Fruit fly (Drosophila melanogaster) whole organism, embryonic: Measurements from ENCODE around the gene kni.

Experiments
- Ada2b ChIP-seq: fragments of 200-800 bp; sonication (Bioruptor generic); IDR thresholded peaks from 2 replicates; pipeline ENCODE4 v1.3.6; 2022; ENCODE audit warnings: missing biosample characterization, missing genetic modification characterization
- Antp ChIP-seq: fragments of 200-800 bp; sonication (Bioruptor generic); optimal IDR thresholded peaks from 3 replicates; lab custom pipeline; 2016; ENCODE audit warnings: missing biosample characterization, missing genetic modification characterization
- Atf3 ChIP-seq: fragments of 200-800 bp; sonication (Bioruptor generic); optimal IDR thresholded peaks from 3 replicates; lab custom pipeline; 2016; ENCODE audit warnings: missing biosample characterization, missing genetic modification characterization
- Atf6 ChIP-seq: fragments of 200-800 bp; sonication (Bioruptor generic); IDR thresholded peaks from 2 replicates; pipeline ENCODE4 v1.3.6; 2022; ENCODE audit warnings: missing biosample characterization, missing genetic modification characterization
- CG10979 ChIP-seq: fragments of 200-800 bp; sonication (Bioruptor generic); optimal IDR thresholded peaks from 2 replicates; lab custom pipeline; 2018; ENCODE audit warnings: missing biosample characterization, mild to moderate bottlenecking, missing genetic modification characterization, moderate library complexity
- CG11504 ChIP-seq: fragments of 200-800 bp; sonication (Bioruptor generic); optimal IDR thresholded peaks from 3 replicates; lab custom pipeline; 2019; ENCODE audit warnings: missing biosample characterization, mild to moderate bottlenecking, missing genetic modification characterization, moderate library complexity
- CG12219 ChIP-seq: fragments of 200-800 bp; sonication (Bioruptor generic); optimal IDR thresholded peaks from 3 replicates; lab custom pipeline; 2018; ENCODE audit warnings: missing biosample characterization, mild to moderate bottlenecking, missing genetic modification characterization
- CG12744 ChIP-seq: fragments of 200-800 bp; sonication (Bioruptor generic); optimal IDR thresholded peaks from 2 replicates; lab custom pipeline; 2016; ENCODE audit warnings: missing biosample characterization, missing genetic modification characterization
- CG1529 ChIP-seq: fragments of 200-800 bp; sonication (Bioruptor generic); optimal IDR thresholded peaks from 3 replicates; lab custom pipeline; 2018; ENCODE audit warnings: missing biosample characterization, missing genetic modification characterization
- CG16779 ChIP-seq: fragments of 200-800 bp; sonication (Bioruptor generic); IDR thresholded peaks from 2 replicates; pipeline ENCODE4 v1.3.6; 2022; ENCODE audit warnings: missing biosample characterization, missing genetic modification characterization
- CG16863 ChIP-seq: fragments of 200-800 bp; sonication (Bioruptor generic); optimal IDR thresholded peaks from 3 replicates; lab custom pipeline; 2016; ENCODE audit warnings: missing biosample characterization, missing genetic modification characterization
- CG17829 ChIP-seq: fragments of 200-800 bp; optimal IDR thresholded peaks from 2 replicates; lab custom pipeline; 2019; ENCODE audit warnings: missing biosample characterization, mild to moderate bottlenecking, missing genetic modification characterization, moderate library complexity
- CG2120 ChIP-seq: fragments of 200-800 bp; sonication (Bioruptor generic); optimal IDR thresholded peaks from 3 replicates; lab custom pipeline; 2016; ENCODE audit warnings: missing biosample characterization, missing genetic modification characterization
- CG2875 ChIP-seq: fragments of 200-800 bp; sonication (Bioruptor generic); optimal IDR thresholded peaks from 2 replicates; lab custom pipeline; 2017; ENCODE audit warnings: missing biosample characterization, mild to moderate bottlenecking, missing genetic modification characterization, missing genetic modification reagents
- CG3726 ChIP-seq: fragments of 200-800 bp; sonication (Bioruptor generic); IDR thresholded peaks from 3 replicates; pipeline ENCODE4, ENCODE4 v1.3.6; 2022; ENCODE audit warnings: missing biosample characterization, missing genetic modification characterization
- CG43689 ChIP-seq: fragments of 200-800 bp; sonication (Bioruptor generic); IDR thresholded peaks from 2 replicates; pipeline ENCODE4 v1.3.6; 2022; ENCODE audit warnings: missing biosample characterization, missing genetic modification characterization
- CG6689 ChIP-seq: fragments of 200-800 bp; sonication (Bioruptor generic); IDR thresholded peaks from 2 replicates; pipeline ENCODE4 v1.3.6; 2022; ENCODE audit warnings: missing biosample characterization, missing genetic modification characterization
- CG6791 ChIP-seq: fragments of 200-800 bp; sonication (Bioruptor generic); IDR thresholded peaks from 3 replicates; pipeline ENCODE4 v1.3.6; 2022; ENCODE audit warnings: missing biosample characterization, missing genetic modification characterization; ENCODE audit not compliant: partially characterized antibody
- CG9797 ChIP-seq: fragments of 200-800 bp; sonication (Bioruptor generic); optimal IDR thresholded peaks from 3 replicates; lab custom pipeline; 2018; ENCODE audit warnings: missing biosample characterization, mild to moderate bottlenecking, missing genetic modification characterization
- CrebB ChIP-seq: fragments of 200-800 bp; sonication (Bioruptor generic); optimal IDR thresholded peaks from 3 replicates; lab custom pipeline; 2018; ENCODE audit warnings: missing biosample characterization, mild to moderate bottlenecking, missing genetic modification characterization
- Dek ChIP-seq: fragments of 200-800 bp; sonication (Bioruptor generic); optimal IDR thresholded peaks from 3 replicates; lab custom pipeline; 2019; ENCODE audit warnings: missing biosample characterization, mild to moderate bottlenecking, missing genetic modification characterization, moderate library complexity
- Ets97D ChIP-seq: fragments of 200-800 bp; sonication (Bioruptor generic); optimal IDR thresholded peaks from 3 replicates; lab custom pipeline; 2016; ENCODE audit warnings: missing biosample characterization, missing genetic modification characterization
- HLHmδ ChIP-seq: fragments of 200-800 bp; sonication (Bioruptor generic); optimal IDR thresholded peaks from 2 replicates; lab custom pipeline; 2018; ENCODE audit warnings: missing biosample characterization, mild to moderate bottlenecking, missing genetic modification characterization, moderate library complexity
- Hmr ChIP-seq: fragments of 200-800 bp; sonication (Bioruptor generic); optimal IDR thresholded peaks from 3 replicates; lab custom pipeline; 2017; ENCODE audit warnings: mild to moderate bottlenecking, missing biosample characterization, missing genetic modification reagents, missing genetic modification characterization
- Hsf ChIP-seq: fragments of 200-800 bp; sonication (Bioruptor generic); optimal IDR thresholded peaks from 3 replicates; lab custom pipeline; 2016; ENCODE audit warnings: missing biosample characterization, missing genetic modification characterization
- MBD-R2 ChIP-seq: fragments of 200-800 bp; sonication (Bioruptor generic); IDR thresholded peaks from 2 replicates; pipeline ENCODE4 v1.3.6; 2022; ENCODE audit warnings: missing biosample characterization, missing genetic modification characterization
- Ptx1 ChIP-seq: fragments of 200-800 bp; sonication (Bioruptor generic); IDR thresholded peaks from 2 replicates; pipeline ENCODE4 v1.3.6; 2022; ENCODE audit warnings: missing biosample characterization, missing genetic modification characterization
- Rfx ChIP-seq: fragments of 200-800 bp; sonication (Bioruptor generic); IDR thresholded peaks from 2 replicates; pipeline ENCODE4 v1.3.6; 2022; ENCODE audit warnings: missing biosample characterization, missing genetic modification characterization
- Sox102F ChIP-seq: fragments of 200-800 bp; sonication (Bioruptor generic); optimal IDR thresholded peaks from 2 replicates; lab custom pipeline; 2018; ENCODE audit warnings: missing biosample characterization, mild to moderate bottlenecking, missing genetic modification characterization, moderate library complexity
- Ssrp ChIP-seq: fragments of 200-800 bp; sonication (Bioruptor generic); optimal IDR thresholded peaks from 2 replicates; lab custom pipeline; 2018; ENCODE audit warnings: missing biosample characterization, mild to moderate bottlenecking, missing genetic modification characterization, moderate library complexity
- Vsx1 ChIP-seq: fragments of 200-800 bp; sonication (Bioruptor generic); optimal IDR thresholded peaks from 2 replicates; lab custom pipeline; 2017; ENCODE audit warnings: missing biosample characterization, mild to moderate bottlenecking, missing genetic modification characterization, missing genetic modification reagents
- Xbp1 ChIP-seq: fragments of 200-800 bp; sonication (Bioruptor generic); optimal IDR thresholded peaks from 3 replicates; lab custom pipeline; 2016; ENCODE audit warnings: missing biosample characterization, mild to moderate bottlenecking, missing genetic modification characterization
- Xrp1 ChIP-seq: fragments of 200-800 bp; sonication (Bioruptor generic); IDR thresholded peaks from 2 replicates; pipeline ENCODE4 v1.3.6; 2022; ENCODE audit warnings: missing biosample characterization, missing genetic modification characterization
- ab ChIP-seq: fragments of 200-800 bp; sonication (Bioruptor generic); optimal IDR thresholded peaks from 2 replicates; lab custom pipeline; 2016; ENCODE audit warnings: missing biosample characterization, missing genetic modification characterization
- al ChIP-seq: fragments of 200-800 bp; sonication (Bioruptor generic); IDR thresholded peaks from 2 replicates; pipeline ENCODE4 v1.3.6; 2022; ENCODE audit warnings: missing biosample characterization, missing genetic modification characterization
- gem ChIP-seq: fragments of 200-800 bp; sonication (Bioruptor generic); optimal IDR thresholded peaks from 2 replicates; lab custom pipeline; 2019; ENCODE audit warnings: missing biosample characterization, mild to moderate bottlenecking, missing genetic modification characterization, moderate library complexity
- kay ChIP-seq: fragments of 200-800 bp; sonication (Bioruptor generic); optimal IDR thresholded peaks from 2 replicates; lab custom pipeline; 2016; ENCODE audit warnings: missing biosample characterization, missing genetic modification characterization
- mam ChIP-seq: fragments of 200-800 bp; sonication (Bioruptor generic); optimal IDR thresholded peaks from 3 replicates; lab custom pipeline; 2016; ENCODE audit warnings: missing biosample characterization, missing genetic modification characterization
- nerfin-1 ChIP-seq: fragments of 200-800 bp; sonication (Bioruptor generic); optimal IDR thresholded peaks from 3 replicates; lab custom pipeline; 2019; ENCODE audit warnings: missing biosample characterization, mild to moderate bottlenecking, missing genetic modification characterization, moderate library complexity
- pan ChIP-seq, 4 experiments: fragments of >200 bp in 3 of 4; fragments of 200-800 bp in 1 of 4; sonication (Bioruptor generic) in 1 of 4; optimal IDR thresholded peaks in 3 of 4; IDR thresholded peaks in 1 of 4; 2 replicates each; pipeline versions ENCODE4 v1.3.6 to Lab custom; 2017 to 2022; ENCODE audit warnings: missing biosample characterization in 2 of 4, missing genetic modification characterization in 2 of 4, mixed read lengths in 1 of 4
- pfk ChIP-seq: fragments of 200-800 bp; sonication (Bioruptor generic); optimal IDR thresholded peaks from 2 replicates; lab custom pipeline; 2018; ENCODE audit warnings: missing biosample characterization, mild to moderate bottlenecking, missing genetic modification characterization, moderate library complexity
- sisA ChIP-seq: fragments of 200-800 bp; sonication (Bioruptor generic); IDR thresholded peaks from 2 replicates; pipeline ENCODE4 v1.3.6; 2022; ENCODE audit warnings: missing biosample characterization, missing genetic modification characterization
- sna ChIP-seq: fragments of 200-800 bp; sonication (Bioruptor generic); IDR thresholded peaks from 2 replicates; pipeline ENCODE4 v1.3.6; 2022; ENCODE audit warnings: missing biosample characterization, missing genetic modification characterization; ENCODE audit not compliant: partially characterized antibody
- sr ChIP-seq: fragments of 200-800 bp; sonication (Bioruptor generic); IDR thresholded peaks from 3 replicates; pipeline ENCODE4 v1.3.6; 2022; ENCODE audit warnings: missing biosample characterization, missing genetic modification characterization
- stc ChIP-seq: fragments of 200-800 bp; sonication (Bioruptor generic); IDR thresholded peaks from 2 replicates; pipeline ENCODE4 v1.3.6; 2022; ENCODE audit warnings: missing biosample characterization, missing genetic modification characterization
- tgo ChIP-seq: fragments of 200-800 bp; sonication (Bioruptor generic); IDR thresholded peaks from 3 replicates; pipeline ENCODE4 v1.3.6; 2022; ENCODE audit warnings: missing biosample characterization, missing genetic modification characterization
- toy ChIP-seq: fragments of 200-800 bp; sonication (Bioruptor generic); IDR thresholded peaks from 2 replicates; pipeline ENCODE4 v1.3.6; 2022; ENCODE audit warnings: missing biosample characterization, missing genetic modification characterization
- ttk ChIP-seq: fragments of 200-800 bp; sonication (Bioruptor generic); IDR thresholded peaks from 2 replicates; pipeline ENCODE4 v2.1.2; 2022; ENCODE audit warnings: missing biosample characterization, missing genetic modification characterization
- zfh1 ChIP-seq: fragments of 200-800 bp; sonication (Bioruptor generic); IDR thresholded peaks from 3 replicates; pipeline ENCODE4 v1.3.6; 2022; ENCODE audit warnings: missing biosample characterization, missing genetic modification characterization

The kni gene

dm6 chr3L:20710475-20711177 is 15.4 kb upstream of the kni start:
- TF ChIP-seq nerfin-1 (no peak), Hsf (peak; percentile 6), pan (optimal IDR thresholded peaks at IDR 0.05; lab: Kevin White, UChicago) (no peak), pan (GFP tag; optimal IDR thresholded peaks at IDR 0.05 in 1 of 2, IDR thresholded peaks at IDR 0.05 in 1 of 2) (peak in 1 of 2 experiments; percentile 53), HLHmδ (GFP tag; lab: Kevin White, UChicago) (no peak), ab (GFP tag; lab: Kevin White, UChicago) (no peak), CG16779 (no peak), CG43689 (no peak), Dek (no peak), Atf6 (GFP tag; lab: Robert Waterston, UW) (0 out of 2 replicates have a peak, but pooled peaks have one; percentile 15), CG16863 (peak; percentile 4), mam (GFP tag; lab: Kevin White, UChicago) (no peak), CG17829 (tag; lab: Kevin White, UChicago) (peak; percentile 35), tgo (peak; percentile 46; the same call in 1 of the 3 replicates), CG9797 (GFP tag; lab: Kevin White, UChicago) (no peak), MBD-R2 (GFP tag; lab: Robert Waterston, UW) (peak; percentile 19; the same call in 1 of the 2 replicates), Ada2b (peak; percentile 57), CG6689 (GFP tag; lab: Robert Waterston, UW) (peak; percentile 59), CG10979 (tag; lab: Kevin White, UChicago) (peak; percentile 55), CG2875 (no peak), CG6791 (no peak), ttk (0 out of 2 replicates have a peak, but pooled peaks have one; percentile 22), pfk (GFP tag; lab: Kevin White, UChicago) (no peak), al (GFP tag; lab: Robert Waterston, UW) (no peak), kay (GFP tag; lab: Kevin White, UChicago) (no peak), Xrp1 (peak; percentile 66), Sox102F (GFP tag; lab: Kevin White, UChicago) (peak; percentile 66), CG12219 (GFP tag; lab: Kevin White, UChicago) (peak; percentile 0), Ptx1 (GFP tag; lab: Robert Waterston, UW) (peak; percentile 55; the same call in 1 of the 2 replicates), Rfx (GFP tag; lab: Robert Waterston, UW) (no peak), sna (GFP tag; lab: Robert Waterston, UW) (no peak), toy (no peak), Vsx1 (GFP tag; lab: Kevin White, UChicago) (no peak), gem (peak; percentile 67), Xbp1 (GFP tag; lab: Kevin White, UChicago) (peak; percentile 43), zfh1 (GFP tag; lab: Robert Waterston, UW) (peak; percentile 44; the same call in 2 of the 3 replicates), CrebB (tag; lab: Kevin White, UChicago) (no peak), CG3726 (GFP tag; lab: Robert Waterston, UW) (0 out of 3 replicates have a peak, but pooled peaks have one; percentile 47), CG2120 (GFP tag; lab: Kevin White, UChicago) (peak; percentile 22), Ssrp (tag; lab: Kevin White, UChicago) (peak; percentile 36), Atf3 (GFP tag; lab: Kevin White, UChicago) (no peak), Ets97D (GFP tag; lab: Kevin White, UChicago) (no peak), Antp (GFP tag; lab: Kevin White, UChicago) (no peak), sr (GFP tag; lab: Robert Waterston, UW) (no peak), CG12744 (GFP tag; lab: Kevin White, UChicago) (no peak), stc (GFP tag; lab: Robert Waterston, UW) (0 out of 2 replicates have a peak, but pooled peaks have one; percentile 29), CG1529 (GFP tag; lab: Kevin White, UChicago) (no peak), sisA (peak; percentile 49), CG11504 (tag; lab: Kevin White, UChicago) (peak; percentile 63), Hmr (peak; percentile 15)
